Fruit fly (Drosophila melanogaster) whole organism, embryonic: Measurements from ENCODE around the gene JMJD5.

ENCODE experiments used
- Atf-2 ChIP-seq: fragments of 200-800 bp; sonication (Bioruptor generic); optimal IDR thresholded peaks from 2 replicates; lab custom pipeline; 2016; ENCODE audit warnings: missing biosample characterization, missing genetic modification characterization
- B-H2 ChIP-seq: fragments of 200-800 bp; sonication (Bioruptor generic); optimal IDR thresholded peaks from 2 replicates; lab custom pipeline; 2018; ENCODE audit warnings: missing biosample characterization, mild to moderate bottlenecking, missing genetic modification characterization
- BtbVII ChIP-seq: fragments of 200-800 bp; sonication (Bioruptor generic); optimal IDR thresholded peaks from 3 replicates; lab custom pipeline; 2017; ENCODE audit warnings: missing biosample characterization, mild to moderate bottlenecking, missing genetic modification characterization
- CG11085 ChIP-seq: fragments of 200-800 bp; sonication (Bioruptor generic); IDR thresholded peaks from 2 replicates; pipeline ENCODE4 v1.3.6; 2022; ENCODE audit warnings: missing biosample characterization, missing genetic modification characterization
- CG11695 ChIP-seq: fragments of 200-800 bp; sonication (Bioruptor generic); IDR thresholded peaks from 3 replicates; pipeline ENCODE4 v1.3.6; 2022; ENCODE audit warnings: missing biosample characterization, missing genetic modification characterization
- CG12769 ChIP-seq: fragments of 200-800 bp; sonication (Bioruptor generic); optimal IDR thresholded peaks from 2 replicates; lab custom pipeline; 2019; ENCODE audit warnings: missing biosample characterization, mild to moderate bottlenecking, missing genetic modification characterization, moderate library complexity
- CG13624 ChIP-seq: fragments of 200-800 bp; sonication (Bioruptor generic); optimal IDR thresholded peaks from 2 replicates; lab custom pipeline; 2016; ENCODE audit warnings: missing biosample characterization, missing genetic modification characterization
- CG14014 ChIP-seq: fragments of 200-800 bp; sonication (Bioruptor generic); IDR thresholded peaks from 2 replicates; pipeline ENCODE4 v1.3.6; 2022; ENCODE audit warnings: missing biosample characterization, missing genetic modification characterization
- CG15479 ChIP-seq: fragments of 200-800 bp; sonication (Bioruptor generic); optimal IDR thresholded peaks from 3 replicates; lab custom pipeline; 2019; ENCODE audit warnings: missing biosample characterization, mild to moderate bottlenecking, missing genetic modification characterization, moderate library complexity
- CG17328 ChIP-seq: fragments of 200-800 bp; sonication (Bioruptor generic); IDR thresholded peaks from 2 replicates; pipeline ENCODE4 v1.3.6; 2022; ENCODE audit warnings: missing biosample characterization, missing genetic modification characterization
- CG18262 ChIP-seq: fragments of 200-800 bp; optimal IDR thresholded peaks from 3 replicates; lab custom pipeline; 2019; ENCODE audit warnings: missing biosample characterization, mild to moderate bottlenecking, missing genetic modification characterization, moderate library complexity
- CG18476 ChIP-seq: fragments of 200-800 bp; sonication (Bioruptor generic); optimal IDR thresholded peaks from 2 replicates; lab custom pipeline; 2016; ENCODE audit warnings: missing biosample characterization, mild to moderate bottlenecking, missing genetic modification characterization
- CG18599 ChIP-seq: fragments of 200-800 bp; sonication (Bioruptor generic); optimal IDR thresholded peaks from 3 replicates; lab custom pipeline; 2017; ENCODE audit warnings: missing biosample characterization, missing genetic modification characterization, mild to moderate bottlenecking, moderate library complexity, missing genetic modification reagents
- CG3065 ChIP-seq: fragments of 200-800 bp; sonication (Bioruptor generic); optimal IDR thresholded peaks from 2 replicates; lab custom pipeline; 2016; ENCODE audit warnings: missing biosample characterization, missing genetic modification characterization
- CG32532 ChIP-seq: fragments of 200-800 bp; sonication (Bioruptor generic); IDR thresholded peaks from 2 replicates; pipeline ENCODE4 v1.3.6; 2022; ENCODE audit warnings: missing biosample characterization, missing genetic modification characterization
- CG3838 ChIP-seq: fragments of 200-800 bp; sonication (Bioruptor generic); optimal IDR thresholded peaks from 3 replicates; lab custom pipeline; 2016; ENCODE audit warnings: missing biosample characterization, missing genetic modification characterization
- CG4617 ChIP-seq: fragments of 200-800 bp; sonication (Bioruptor generic); optimal IDR thresholded peaks from 3 replicates; lab custom pipeline; 2016; ENCODE audit warnings: missing biosample characterization, missing genetic modification characterization, borderline replicate concordance
- CG6689 ChIP-seq: fragments of 200-800 bp; sonication (Bioruptor generic); IDR thresholded peaks from 2 replicates; pipeline ENCODE4 v1.3.6; 2022; ENCODE audit warnings: missing biosample characterization, missing genetic modification characterization
- CG7271 ChIP-seq: fragments of 200-800 bp; sonication (Bioruptor generic); optimal IDR thresholded peaks from 2 replicates; lab custom pipeline; 2018; ENCODE audit warnings: missing biosample characterization, mild to moderate bottlenecking, missing genetic modification characterization, moderate library complexity
- CG7963 ChIP-seq: fragments of 200-800 bp; sonication (Bioruptor generic); IDR thresholded peaks from 3 replicates; pipeline ENCODE4 v1.3.6; 2022; ENCODE audit warnings: missing biosample characterization, missing genetic modification characterization; ENCODE audit not compliant: partially characterized antibody
- CG9215 ChIP-seq: fragments of 200-800 bp; sonication (Bioruptor generic); IDR thresholded peaks from 2 replicates; pipeline ENCODE4 v1.3.6; 2022; ENCODE audit warnings: missing biosample characterization, missing genetic modification characterization
- CG9876 ChIP-seq: fragments of 200-800 bp; sonication (Bioruptor generic); optimal IDR thresholded peaks from 2 replicates; lab custom pipeline; 2016; ENCODE audit warnings: missing biosample characterization, missing genetic modification characterization
- D ChIP-seq, 2 experiments: fragments of 200-800 bp in 1 of 2; fragments of >200 bp in 1 of 2; sonication (Bioruptor generic) in 1 of 2; optimal IDR thresholded peaks; 2 replicates in 1 of 2; 3 replicates in 1 of 2; lab custom pipeline; 2017; ENCODE audit warnings: mild to moderate bottlenecking in 1 of 2, missing biosample characterization in 1 of 2, missing genetic modification characterization in 1 of 2, missing genetic modification reagents in 1 of 2
- Dll ChIP-seq: fragments of 200-800 bp; sonication (Bioruptor generic); IDR thresholded peaks from 4 replicates; pipeline ENCODE4 v1.3.6; 2022; ENCODE audit warnings: missing biosample characterization, missing genetic modification characterization; ENCODE audit not compliant: partially characterized antibody
- Dp ChIP-seq: fragments of 200-800 bp; sonication (Bioruptor generic); optimal IDR thresholded peaks from 2 replicates; lab custom pipeline; 2018; ENCODE audit warnings: missing biosample characterization, mild to moderate bottlenecking, missing genetic modification characterization, moderate library complexity
- Drgx ChIP-seq: fragments of 200-800 bp; sonication (Bioruptor generic); IDR thresholded peaks from 2 replicates; pipeline ENCODE4 v1.3.6; 2022; ENCODE audit warnings: missing biosample characterization, missing genetic modification characterization
- E2f2 ChIP-seq: fragments of 200-800 bp; sonication (Bioruptor generic); IDR thresholded peaks from 2 replicates; pipeline ENCODE4 v1.3.6; 2022; ENCODE audit warnings: missing biosample characterization, missing genetic modification characterization
- H2.0 ChIP-seq: fragments of 200-800 bp; sonication (Bioruptor generic); IDR thresholded peaks from 2 replicates; pipeline ENCODE4 v1.3.6; 2022; ENCODE audit warnings: missing biosample characterization, missing genetic modification characterization
- Hr51 ChIP-seq, 2 experiments: fragments of 200-800 bp; sonication (Bioruptor generic); optimal IDR thresholded peaks; 2 replicates in 1 of 2; 3 replicates in 1 of 2; lab custom pipeline; 2016 to 2018; ENCODE audit warnings: missing biosample characterization in 2 of 2, missing genetic modification characterization in 2 of 2, mild to moderate bottlenecking in 1 of 2, moderate library complexity in 1 of 2
- Jarid2 ChIP-seq: fragments of 200-800 bp; sonication (Bioruptor generic); optimal IDR thresholded peaks from 3 replicates; lab custom pipeline; 2017; ENCODE audit warnings: mild to moderate bottlenecking, missing biosample characterization, missing genetic modification reagents, missing genetic modification characterization
- Poxn ChIP-seq: fragments of 200-800 bp; sonication (Bioruptor generic); IDR thresholded peaks from 2 replicates; pipeline ENCODE4 v1.3.6; 2022; ENCODE audit warnings: missing biosample characterization, missing genetic modification characterization
- Stat92E ChIP-seq, 3 experiments: fragments of >200 bp in 2 of 3; fragments of 200-800 bp in 1 of 3; sonication (Bioruptor generic) in 1 of 3; optimal IDR thresholded peaks; 2 replicates each; lab custom pipeline; 2017 to 2019; ENCODE audit warnings: missing biosample characterization in 3 of 3, missing genetic modification characterization in 3 of 3, mild to moderate bottlenecking in 1 of 3, moderate library complexity in 1 of 3
- ac ChIP-seq: fragments of 200-800 bp; sonication (Bioruptor generic); optimal IDR thresholded peaks from 3 replicates; lab custom pipeline; 2017; ENCODE audit warnings: missing biosample characterization, mild to moderate bottlenecking, missing genetic modification characterization
- aop ChIP-seq: fragments of 200-800 bp; sonication (Bioruptor generic); IDR thresholded peaks from 2 replicates; pipeline ENCODE4 v1.3.6; 2022; ENCODE audit warnings: missing biosample characterization, missing genetic modification characterization
- cad ChIP-seq: fragments of >200 bp; optimal IDR thresholded peaks from 2 replicates; lab custom pipeline; 2017; ENCODE audit warnings: missing biosample characterization, missing genetic modification characterization
- chif ChIP-seq, 2 experiments: fragments of 200-800 bp; sonication (Bioruptor generic); optimal IDR thresholded peaks; 3 replicates each; lab custom pipeline; 2016; ENCODE audit warnings: missing biosample characterization in 2 of 2, missing genetic modification characterization in 2 of 2
- dan ChIP-seq: fragments of 200-800 bp; sonication (Bioruptor generic); IDR thresholded peaks from 2 replicates; pipeline ENCODE4 v1.3.6; 2022; ENCODE audit warnings: missing biosample characterization, missing genetic modification characterization
- dm ChIP-seq: fragments of 200-800 bp; sonication (Bioruptor generic); optimal IDR thresholded peaks from 3 replicates; lab custom pipeline; 2016; ENCODE audit warnings: missing biosample characterization, missing genetic modification characterization
- gfzf ChIP-seq: fragments of 200-800 bp; sonication (Bioruptor generic); optimal IDR thresholded peaks from 2 replicates; lab custom pipeline; 2016; ENCODE audit warnings: missing biosample characterization, mild to moderate bottlenecking, missing genetic modification characterization, moderate library complexity
- gt ChIP-seq: fragments of 200-800 bp; sonication (Bioruptor generic); IDR thresholded peaks from 2 replicates; pipeline ENCODE4 v1.3.6; 2022; ENCODE audit warnings: missing biosample characterization, missing genetic modification characterization
- her ChIP-seq: fragments of 200-800 bp; sonication (Bioruptor generic); optimal IDR thresholded peaks from 2 replicates; lab custom pipeline; 2016; ENCODE audit warnings: missing biosample characterization, missing genetic modification characterization
- ind ChIP-seq: fragments of 200-800 bp; sonication (Bioruptor generic); optimal IDR thresholded peaks from 3 replicates; lab custom pipeline; 2016; ENCODE audit warnings: missing biosample characterization, missing genetic modification characterization
- lilli ChIP-seq: fragments of 200-800 bp; sonication (Bioruptor generic); optimal IDR thresholded peaks from 3 replicates; lab custom pipeline; 2016; ENCODE audit warnings: missing biosample characterization, missing genetic modification characterization
- pita ChIP-seq: fragments of 200-800 bp; sonication (Bioruptor generic); optimal IDR thresholded peaks from 2 replicates; lab custom pipeline; 2017; ENCODE audit warnings: missing biosample characterization, mild to moderate bottlenecking, missing genetic modification characterization
- sug ChIP-seq: fragments of 200-800 bp; optimal IDR thresholded peaks from 2 replicates; lab custom pipeline; 2019; ENCODE audit warnings: missing biosample characterization, mild to moderate bottlenecking, missing genetic modification characterization, moderate library complexity
- tup ChIP-seq: fragments of 200-800 bp; sonication (Bioruptor generic); optimal IDR thresholded peaks from 2 replicates; lab custom pipeline; 2016; ENCODE audit warnings: missing biosample characterization, mild to moderate bottlenecking, missing genetic modification characterization, moderate library complexity
- unpg ChIP-seq: fragments of 200-800 bp; sonication (Bioruptor generic); optimal IDR thresholded peaks from 3 replicates; lab custom pipeline; 2018; ENCODE audit warnings: missing biosample characterization, mild to moderate bottlenecking, missing genetic modification characterization, moderate library complexity
- yki ChIP-seq: fragments of >200 bp; optimal IDR thresholded peaks from 3 replicates; lab custom pipeline; 2018

Gene JMJD5

DNA sequence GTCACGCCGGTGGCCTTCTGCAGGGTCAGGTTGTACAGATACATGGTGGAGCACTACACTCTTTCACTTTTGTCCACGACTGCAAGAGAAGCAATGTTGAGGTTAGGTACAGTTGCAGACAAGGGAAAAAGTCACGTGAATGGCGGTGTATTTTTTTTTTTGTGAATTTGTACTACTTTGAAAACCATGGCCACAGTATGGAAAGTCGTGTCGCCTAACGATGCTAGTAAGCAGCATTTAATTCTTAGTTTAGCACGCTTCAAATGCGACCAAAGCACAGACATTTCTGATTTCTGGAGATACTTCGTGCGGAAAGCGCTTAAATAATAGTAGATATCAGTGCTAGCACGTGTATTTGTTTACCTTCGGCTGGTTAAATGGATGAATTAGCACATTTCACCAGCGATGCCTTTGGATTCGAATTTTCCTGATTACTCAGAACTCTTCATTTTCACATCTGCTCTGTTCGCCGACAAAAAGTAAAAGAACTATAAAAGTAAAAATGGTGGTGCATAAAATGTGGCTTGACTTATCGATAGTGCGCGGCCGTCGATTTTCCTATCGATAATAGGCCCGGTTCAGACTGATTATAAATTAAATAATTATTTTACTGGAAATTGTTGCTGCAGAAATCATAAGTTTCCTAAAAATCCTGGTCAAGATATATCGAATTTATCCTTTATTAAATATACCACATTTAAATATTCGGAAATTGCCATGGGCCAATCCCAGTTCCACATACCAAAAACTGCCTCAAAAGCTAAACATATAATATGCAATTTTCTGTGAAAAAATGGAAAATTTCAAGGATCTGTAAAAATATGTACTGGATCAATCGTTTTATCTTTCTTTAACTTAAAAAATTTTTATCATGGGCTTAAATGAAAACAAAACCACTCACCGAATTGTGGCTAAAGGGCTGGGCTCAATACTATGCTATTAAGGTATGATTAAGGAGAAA is 8.0 kb downstream of the JMJD5 start, which contains the start of gene Sf3b3 (continued):
- no peak for TF ChIP-seq Hr51 (GFP tag; optimal IDR thresholded peaks at IDR 0.05; lab: Kevin White, UChicago)
- no peak for TF ChIP-seq CG4617 (GFP tag; lab: Kevin White, UChicago)
- TF ChIP-seq ind (GFP tag; lab: Kevin White, UChicago): no peak
- TF ChIP-seq BtbVII (GFP tag; lab: Kevin White, UChicago): peak; percentile 7
- peak; percentile 81 for TF ChIP-seq dm (GFP tag; lab: Kevin White, UChicago)
- TF ChIP-seq sug (tag; lab: Kevin White, UChicago): peak; percentile 9
- TF ChIP-seq CG11695 (GFP tag; lab: Robert Waterston, UW): 0 out of 3 replicates have a peak, but pooled peaks have one; percentile 5
- TF ChIP-seq Dp: peak; percentile 12
- no peak for TF ChIP-seq gt (GFP tag; lab: Robert Waterston, UW)
- TF ChIP-seq CG18599 (GFP tag; lab: Kevin White, UChicago): no peak
- no peak for TF ChIP-seq Jarid2 (GFP tag; lab: Kevin White, UChicago)
- no peak for TF ChIP-seq CG13624
- TF ChIP-seq CG11085 (GFP tag; lab: Robert Waterston, UW): no peak
- TF ChIP-seq yki (lab: Kevin White, UChicago): no peak
- no peak for TF ChIP-seq pita
- no peak for TF ChIP-seq unpg (GFP tag; lab: Kevin White, UChicago)
- no peak for TF ChIP-seq Atf-2 (GFP tag; lab: Kevin White, UChicago)
- TF ChIP-seq chif (GFP tag; optimal IDR thresholded peaks at IDR 0.05; lab: Kevin White, UChicago): no peak
- TF ChIP-seq CG3838: no peak
- TF ChIP-seq Drgx (GFP tag; lab: Robert Waterston, UW): peak; percentile 12; the same call in 1 of the 2 replicates
- no peak for TF ChIP-seq D (optimal IDR thresholded peaks at IDR 0.05; lab: Kevin White, UChicago)
- no peak for TF ChIP-seq D (GFP tag; optimal IDR thresholded peaks at IDR 0.05; lab: Kevin White, UChicago)
- TF ChIP-seq CG3065: no peak
- TF ChIP-seq CG18476 (GFP tag; lab: Kevin White, UChicago): no peak
- no peak; the same call in 1 of the 2 replicates for TF ChIP-seq E2f2 (GFP tag; lab: Robert Waterston, UW)
- TF ChIP-seq CG6689 (GFP tag; lab: Robert Waterston, UW): no peak
- no peak for TF ChIP-seq CG15479 (GFP tag; lab: Kevin White, UChicago)
- TF ChIP-seq aop: no peak
- no peak for TF ChIP-seq H2.0 (GFP tag; lab: Robert Waterston, UW)
- no peak for TF ChIP-seq ac (GFP tag; lab: Kevin White, UChicago)
- 0 out of 2 replicates have a peak, but pooled peaks have one; percentile 4 for TF ChIP-seq CG17328 (GFP tag; lab: Robert Waterston, UW)
- no peak for TF ChIP-seq CG9876 (GFP tag; lab: Kevin White, UChicago)
- TF ChIP-seq Dll (GFP tag; lab: Robert Waterston, UW): peak; percentile 68; the same call in 3 of the 4 replicates
- no peak for TF ChIP-seq B-H2 (GFP tag; lab: Kevin White, UChicago)
- no peak for TF ChIP-seq Poxn (GFP tag; lab: Robert Waterston, UW)
- TF ChIP-seq CG7963: peak; percentile 60; the same call in 1 of the 3 replicates
- TF ChIP-seq CG18262: peak; percentile 12
- TF ChIP-seq tup (GFP tag; lab: Kevin White, UChicago): no peak
- TF ChIP-seq CG32532: peak; percentile 35; the same call in 1 of the 2 replicates
- no peak for TF ChIP-seq dan (GFP tag; lab: Robert Waterston, UW)
- TF ChIP-seq CG12769 (tag; lab: Kevin White, UChicago): no peak
- TF ChIP-seq cad (GFP tag; lab: Kevin White, UChicago): no peak
- no peak for TF ChIP-seq CG7271 (tag; lab: Kevin White, UChicago)
- TF ChIP-seq Stat92E (GFP tag; optimal IDR thresholded peaks at IDR 0.05; lab: Kevin White, UChicago): peak in 1 of 3 experiments; percentile 59
- no peak; the same call in 1 of the 2 replicates for TF ChIP-seq CG9215
- TF ChIP-seq lilli (GFP tag; lab: Kevin White, UChicago): peak; percentile 17
- TF ChIP-seq CG14014 (GFP tag; lab: Robert Waterston, UW): no peak
- TF ChIP-seq her (GFP tag; lab: Kevin White, UChicago): no peak
- TF ChIP-seq gfzf (GFP tag; lab: Kevin White, UChicago): no peak
